Fruit fly (Drosophila melanogaster): ENCODE measurements around the gene RpL26.

Gene RpL26

dm6 chr3L:18867521-18867920 lies 31.2 kb upstream of the RpL26 start, which contains the start of gene Dysb:
Gene Dysb (plus strand): TSS chr3L:18867771.
- TF ChIP-seq svp (GFP tag) = no peak
- peak; percentile 46 for TF ChIP-seq Blimp-1 (GFP tag; optimal IDR thresholded peaks at IDR 0.05)
- peak; percentile 85 for TF ChIP-seq achi (GFP tag; optimal IDR thresholded peaks at IDR 0.05)
- peak; percentile 84 for TF ChIP-seq OdsH (GFP tag; optimal IDR thresholded peaks at IDR 0.05)
- TF ChIP-seq topi (GFP tag; optimal IDR thresholded peaks at IDR 0.05) = peak; percentile 77
- TF ChIP-seq Gug (GFP tag; IDR thresholded peaks at IDR 0.05) = peak; percentile 62
- TF ChIP-seq fkh (GFP tag; optimal IDR thresholded peaks at IDR 0.05) = peak; percentile 84
- peak; percentile 42 for TF ChIP-seq fd59A (GFP tag; optimal IDR thresholded peaks at IDR 0.05)
- TF ChIP-seq CG11902 (GFP tag; optimal IDR thresholded peaks at IDR 0.05) = peak; percentile 19
- TF ChIP-seq CG9139 (GFP tag; optimal IDR thresholded peaks at IDR 0.05) = no peak
- peak; percentile 69 for TF ChIP-seq Lpt (GFP tag; optimal IDR thresholded peaks at IDR 0.05)
- TF ChIP-seq vri (GFP tag; optimal IDR thresholded peaks at IDR 0.05) = peak; percentile 73
- TF ChIP-seq Ets96B (tag; optimal IDR thresholded peaks at IDR 0.05) = peak; percentile 80
- peak; percentile 43 for TF ChIP-seq fd85E (GFP tag; optimal IDR thresholded peaks at IDR 0.05)
- TF ChIP-seq CG7368 (GFP tag; optimal IDR thresholded peaks at IDR 0.05) = peak; percentile 76
- peak; percentile 77 for TF ChIP-seq pdm3 (GFP tag; optimal IDR thresholded peaks at IDR 0.05)
- TF ChIP-seq CG6808 (GFP tag; optimal IDR thresholded peaks at IDR 0.05) = peak; percentile 76
- TF ChIP-seq CG16779 (tag; optimal IDR thresholded peaks at IDR 0.05) = no peak
- peak; percentile 30 for TF ChIP-seq Eip93F (GFP tag; optimal IDR thresholded peaks at IDR 0.05)
- TF ChIP-seq CG4318 (GFP tag; optimal IDR thresholded peaks at IDR 0.05) = no peak
- peak; percentile 72 for TF ChIP-seq dsx (GFP tag; optimal IDR thresholded peaks at IDR 0.05; ENCODE audit: poor library complexity, severe bottlenecking)
- TF ChIP-seq CG6163 (GFP tag; IDR thresholded peaks at IDR 0.05) = peak; percentile 91
- peak; percentile 75 for TF ChIP-seq Eip75B (GFP tag; optimal IDR thresholded peaks at IDR 0.05)
- no peak for TF ChIP-seq dac (GFP tag; optimal IDR thresholded peaks at IDR 0.05)
- peak; percentile 29 for TF ChIP-seq Sox15 (GFP tag; optimal IDR thresholded peaks at IDR 0.05)
- TF ChIP-seq cyc (GFP tag; optimal IDR thresholded peaks at IDR 0.05) = peak; percentile 66
- TF ChIP-seq CG8632 (GFP tag; optimal IDR thresholded peaks at IDR 0.05) = peak; percentile 81
- no peak for TF ChIP-seq CG1621 (tag; optimal IDR thresholded peaks at IDR 0.05)
- TF ChIP-seq Smox (GFP tag; optimal IDR thresholded peaks at IDR 0.05) = no peak
- peak; percentile 84 for TF ChIP-seq Hr4 (GFP tag; optimal IDR thresholded peaks at IDR 0.05)
- TF ChIP-seq Met (GFP tag; optimal IDR thresholded peaks at IDR 0.05) = peak; percentile 83
- TF ChIP-seq CG10669 (GFP tag; optimal IDR thresholded peaks at IDR 0.05) = peak; percentile 75
- peak; percentile 93 for TF ChIP-seq eg (GFP tag; IDR thresholded peaks at IDR 0.05)
- peak; percentile 84 for TF ChIP-seq Sox102F (GFP tag; optimal IDR thresholded peaks at IDR 0.05)
- peak; percentile 73 for TF ChIP-seq Sox14 (GFP tag; optimal IDR thresholded peaks at IDR 0.05)
- TF ChIP-seq Hr38 (GFP tag; optimal IDR thresholded peaks at IDR 0.05) = no peak
- TF ChIP-seq CG6854 (GFP tag; optimal IDR thresholded peaks at IDR 0.05) = peak; percentile 71
- TF ChIP-seq Hr39 (GFP tag; optimal IDR thresholded peaks at IDR 0.05) = peak; percentile 68
- peak; percentile 92; the same call in 2 of the 3 replicates for TF ChIP-seq CG8119 (GFP tag; IDR thresholded peaks at IDR 0.05)
- peak; percentile 47 for TF ChIP-seq Ets21C (GFP tag; optimal IDR thresholded peaks at IDR 0.05)
- TF ChIP-seq CG6276 (GFP tag; optimal IDR thresholded peaks at IDR 0.05) = no peak
- TF ChIP-seq CG6792 (GFP tag; optimal IDR thresholded peaks at IDR 0.05) = peak; percentile 74
- TF ChIP-seq CG10631 (GFP tag; optimal IDR thresholded peaks at IDR 0.05) = peak; percentile 81
- peak; percentile 6 for TF ChIP-seq CG11762 (GFP tag; optimal IDR thresholded peaks at IDR 0.05; ENCODE audit: insufficient read depth)
- peak; percentile 76 for TF ChIP-seq CG11294 (GFP tag; IDR thresholded peaks at IDR 0.05)
- TF ChIP-seq salr (GFP tag; optimal IDR thresholded peaks at IDR 0.05) = peak in 1 of 2 experiments; percentile 72
- peak; percentile 62 for TF ChIP-seq spab (GFP tag; optimal IDR thresholded peaks at IDR 0.05)
- TF ChIP-seq CG3919 (GFP tag; optimal IDR thresholded peaks at IDR 0.05) = no peak
- no peak for TF ChIP-seq CG32006 (GFP tag; optimal IDR thresholded peaks at IDR 0.05)
- peak; percentile 95 for TF ChIP-seq Eip78C (GFP tag)
- no peak for TF ChIP-seq ss (GFP tag; optimal IDR thresholded peaks at IDR 0.05)
- peak; percentile 83 for TF ChIP-seq acj6 (GFP tag; optimal IDR thresholded peaks at IDR 0.05)

Measured in whole organism, prepupa.